ENCODE assay signal across 1 fruit fly cellular context in the genomic region with DNA sequence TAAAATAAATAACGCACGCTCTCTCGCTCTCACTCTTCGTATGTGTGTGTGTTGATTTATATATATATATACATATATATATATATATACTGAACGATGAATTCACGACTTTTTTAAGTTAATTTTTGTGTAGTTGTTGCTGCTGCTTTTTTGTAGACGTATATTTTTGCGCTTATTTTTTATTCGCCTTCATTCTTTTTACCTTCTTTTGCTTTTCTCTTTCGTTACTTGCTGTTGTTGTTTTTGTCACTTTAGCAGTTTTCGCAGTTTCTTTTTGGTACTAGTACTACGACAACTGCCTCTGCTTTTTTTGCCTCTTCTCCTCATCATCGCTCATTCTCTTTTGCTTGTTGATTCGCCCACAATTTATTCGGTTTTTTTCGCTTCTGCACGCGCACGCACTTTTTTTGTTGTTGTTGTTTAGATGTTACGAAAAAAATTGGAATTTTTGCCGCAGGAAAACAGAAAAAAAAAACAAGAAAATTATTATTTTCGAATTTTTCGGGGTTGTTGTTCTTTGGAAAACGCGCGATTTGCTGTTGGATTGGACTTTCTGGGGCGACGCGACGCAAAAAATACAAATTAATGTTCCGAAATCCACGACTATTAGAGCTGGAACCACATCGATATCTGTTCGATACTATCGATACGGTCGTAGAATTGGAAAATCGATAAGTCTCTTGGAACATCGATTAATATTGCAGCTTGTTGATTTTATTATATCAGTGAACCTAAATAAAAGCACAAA.
A peak's percentile ranks its signal among the peaks of the same experiment; 100 is the strongest.
TF ChIP-seq lines count a peak whose summit lies in the region.

A gene (minus strand): TSS at position 632 of the 748 bp plus-strand sequence.
A gene (plus strand): TSS at position 707 of the 748 bp plus-strand sequence.

TF ChIP-seq in whole organism, embryonic, 481 proteins besides CTCF, POLR2A, EP300 and RAD21 (continued from another document and continues in another):
- TF ChIP-seq Ravus (GFP tag; IDR thresholded peaks at IDR 0.05; lab: Robert Waterston, UW), result no peak
- no peak for TF ChIP-seq D19A (tag; optimal IDR thresholded peaks at IDR 0.05; lab: Kevin White, UChicago)
- peak; percentile 7 for TF ChIP-seq corto (GFP tag; optimal IDR thresholded peaks at IDR 0.05; lab: Kevin White, UChicago)
- no peak for TF ChIP-seq hth (optimal IDR thresholded peaks at IDR 0.05; lab: Kevin White, UChicago)
- peak; percentile 31 for TF ChIP-seq Ets97D (GFP tag; optimal IDR thresholded peaks at IDR 0.05; lab: Kevin White, UChicago)
- TF ChIP-seq slou (GFP tag; optimal IDR thresholded peaks at IDR 0.05; lab: Kevin White, UChicago), result no peak
- no peak for TF ChIP-seq cwo (GFP tag; optimal IDR thresholded peaks at IDR 0.05; lab: Kevin White, UChicago)
- peak; percentile 19; the same call in 1 of the 2 replicates for TF ChIP-seq Rfx (GFP tag; IDR thresholded peaks at IDR 0.05; lab: Robert Waterston, UW)
- TF ChIP-seq chm (GFP tag; IDR thresholded peaks at IDR 0.05; lab: Robert Waterston, UW), result no peak
- no peak for TF ChIP-seq CG17568 (GFP tag; optimal IDR thresholded peaks at IDR 0.05; lab: Kevin White, UChicago)
- TF ChIP-seq wdn (GFP tag; IDR thresholded peaks at IDR 0.05; lab: Robert Waterston, UW), result no peak
- TF ChIP-seq sna (GFP tag; IDR thresholded peaks at IDR 0.05; lab: Robert Waterston, UW; ENCODE audit: partially characterized antibody), result peak; percentile 85
- peak; percentile 1 for TF ChIP-seq zen (tag; optimal IDR thresholded peaks at IDR 0.05; lab: Kevin White, UChicago)
- TF ChIP-seq CG4360 (GFP tag; IDR thresholded peaks at IDR 0.05; lab: Robert Waterston, UW), result peak; percentile 61
- no peak for TF ChIP-seq CG6683 (GFP tag; optimal IDR thresholded peaks at IDR 0.05; lab: Kevin White, UChicago)
- no peak for TF ChIP-seq CG4424 (GFP tag; optimal IDR thresholded peaks at IDR 0.05; lab: Kevin White, UChicago)
- no peak for TF ChIP-seq onecut (GFP tag; IDR thresholded peaks at IDR 0.05; lab: Robert Waterston, UW)
- TF ChIP-seq Lhr (GFP tag; optimal IDR thresholded peaks at IDR 0.05; lab: Kevin White, UChicago), result no peak
- TF ChIP-seq CG1024 (GFP tag; IDR thresholded peaks at IDR 0.05; lab: Robert Waterston, UW), result no peak
- TF ChIP-seq inv (GFP tag; IDR thresholded peaks at IDR 0.05; lab: Robert Waterston, UW; ENCODE audit: partially characterized antibody), result peak; percentile 89
- TF ChIP-seq ab (GFP tag; optimal IDR thresholded peaks at IDR 0.05; lab: Kevin White, UChicago), result no peak
- peak; percentile 34 for TF ChIP-seq CG10267 (tag; optimal IDR thresholded peaks at IDR 0.05; lab: Kevin White, UChicago)
- TF ChIP-seq CG12659 (GFP tag; optimal IDR thresholded peaks at IDR 0.05; lab: Kevin White, UChicago), result peak; percentile 49
- TF ChIP-seq mld (GFP tag; IDR thresholded peaks at IDR 0.05; lab: Robert Waterston, UW; ENCODE audit: partially characterized antibody), result peak; percentile 80; the same call in 2 of the 3 replicates
- no peak for TF ChIP-seq ewg (GFP tag; optimal IDR thresholded peaks at IDR 0.05; lab: Kevin White, UChicago)
- TF ChIP-seq CG6791 (GFP tag; IDR thresholded peaks at IDR 0.05; lab: Robert Waterston, UW; ENCODE audit: partially characterized antibody), result peak; percentile 91
- TF ChIP-seq jigr1 (GFP tag; IDR thresholded peaks at IDR 0.05; lab: Robert Waterston, UW), result no peak
- peak; percentile 15 for TF ChIP-seq Dp (GFP tag; optimal IDR thresholded peaks at IDR 0.05; lab: Kevin White, UChicago)
- peak; percentile 88 for TF ChIP-seq CG13287 (GFP tag; IDR thresholded peaks at IDR 0.05; lab: Robert Waterston, UW; ENCODE audit: partially characterized antibody)
- no peak for TF ChIP-seq CG8359 (GFP tag; optimal IDR thresholded peaks at IDR 0.05; lab: Kevin White, UChicago; ENCODE audit: borderline replicate concordance)
- no peak for TF ChIP-seq CG11247 (GFP tag; IDR thresholded peaks at IDR 0.05; lab: Robert Waterston, UW)
- no peak for TF ChIP-seq CG9876 (GFP tag; optimal IDR thresholded peaks at IDR 0.05; lab: Kevin White, UChicago)
- TF ChIP-seq ara (GFP tag; IDR thresholded peaks at IDR 0.05; lab: Robert Waterston, UW), result no peak
- no peak for TF ChIP-seq CG11723 (GFP tag; optimal IDR thresholded peaks at IDR 0.05; lab: Kevin White, UChicago)
- no peak for TF ChIP-seq Atf6 (GFP tag; IDR thresholded peaks at IDR 0.05; lab: Robert Waterston, UW)
- peak; percentile 24 for TF ChIP-seq gro (GFP tag; optimal IDR thresholded peaks at IDR 0.05; lab: Kevin White, UChicago)
- peak; percentile 90; the same call in 1 of the 2 replicates for TF ChIP-seq amos (GFP tag; IDR thresholded peaks at IDR 0.05; lab: Robert Waterston, UW; ENCODE audit: partially characterized antibody)
- TF ChIP-seq ranshi (GFP tag; IDR thresholded peaks at IDR 0.05; lab: Robert Waterston, UW), result no peak
- peak; percentile 15 for TF ChIP-seq CG18599 (GFP tag; optimal IDR thresholded peaks at IDR 0.05; lab: Kevin White, UChicago)
- TF ChIP-seq CG17328 (GFP tag; IDR thresholded peaks at IDR 0.05; lab: Robert Waterston, UW), result no peak
- TF ChIP-seq al (GFP tag; IDR thresholded peaks at IDR 0.05; lab: Robert Waterston, UW), result no peak
- TF ChIP-seq fd3F (GFP tag; optimal IDR thresholded peaks at IDR 0.05; lab: Kevin White, UChicago), result no peak
- TF ChIP-seq CG3847 (GFP tag; IDR thresholded peaks at IDR 0.05; lab: Robert Waterston, UW), result no peak
- TF ChIP-seq tx (GFP tag; optimal IDR thresholded peaks at IDR 0.05; lab: Kevin White, UChicago), result no peak
- TF ChIP-seq CG11560 (tag; IDR thresholded peaks at IDR 0.05; lab: Robert Waterston, UW), result no peak
- no peak for TF ChIP-seq CG43689 (GFP tag; IDR thresholded peaks at IDR 0.05; lab: Robert Waterston, UW)
- peak; percentile 5 for TF ChIP-seq CG30403 (GFP tag; optimal IDR thresholded peaks at IDR 0.05; lab: Kevin White, UChicago)
- TF ChIP-seq Dbx (GFP tag; IDR thresholded peaks at IDR 0.05; lab: Robert Waterston, UW), result peak; percentile 35; the same call in 1 of the 3 replicates
- TF ChIP-seq CG2129 (GFP tag; IDR thresholded peaks at IDR 0.05; lab: Robert Waterston, UW; ENCODE audit: partially characterized antibody), result peak; percentile 77
- TF ChIP-seq Poxn (GFP tag; IDR thresholded peaks at IDR 0.05; lab: Robert Waterston, UW), result no peak
- TF ChIP-seq Dref (GFP tag; IDR thresholded peaks at IDR 0.05; lab: Robert Waterston, UW), result peak; percentile 82
- TF ChIP-seq Oli (tag; optimal IDR thresholded peaks at IDR 0.05; lab: Kevin White, UChicago), result no peak
- no peak for TF ChIP-seq Ada2b (GFP tag; IDR thresholded peaks at IDR 0.05; lab: Robert Waterston, UW)
- TF ChIP-seq CG15601 (tag; optimal IDR thresholded peaks at IDR 0.05; lab: Kevin White, UChicago), result no peak
- TF ChIP-seq CG12071 (GFP tag; optimal IDR thresholded peaks at IDR 0.05; lab: Kevin White, UChicago), result no peak
- peak; percentile 26 for TF ChIP-seq CG13624 (GFP tag; optimal IDR thresholded peaks at IDR 0.05; lab: Kevin White, UChicago)
- peak; percentile 32 for TF ChIP-seq her (GFP tag; optimal IDR thresholded peaks at IDR 0.05; lab: Kevin White, UChicago)
- peak; percentile 20 for TF ChIP-seq CG13296 (GFP tag; optimal IDR thresholded peaks at IDR 0.05; lab: Kevin White, UChicago)
- TF ChIP-seq hb (GFP tag; IDR thresholded peaks at IDR 0.05; lab: Robert Waterston, UW; ENCODE audit: partially characterized antibody), result peak; percentile 91
- TF ChIP-seq so (GFP tag; IDR thresholded peaks at IDR 0.05; lab: Robert Waterston, UW), result no peak
- TF ChIP-seq Dek (tag; optimal IDR thresholded peaks at IDR 0.05; lab: Kevin White, UChicago), result no peak
- TF ChIP-seq CG7745 (tag; optimal IDR thresholded peaks at IDR 0.05; lab: Kevin White, UChicago), result no peak
- peak; percentile 81 for TF ChIP-seq CG7963 (GFP tag; IDR thresholded peaks at IDR 0.05; lab: Robert Waterston, UW; ENCODE audit: partially characterized antibody)
- peak; percentile 18 for TF ChIP-seq nerfin-1 (tag; optimal IDR thresholded peaks at IDR 0.05; lab: Kevin White, UChicago)
- TF ChIP-seq CG2875 (GFP tag; optimal IDR thresholded peaks at IDR 0.05; lab: Kevin White, UChicago), result no peak
- peak; percentile 90 for TF ChIP-seq CG34224 (GFP tag; IDR thresholded peaks at IDR 0.05; lab: Robert Waterston, UW; ENCODE audit: partially characterized antibody)
- peak; percentile 92 for TF ChIP-seq psq (GFP tag; optimal IDR thresholded peaks at IDR 0.05; lab: Kevin White, UChicago)
- peak; percentile 8 for TF ChIP-seq CG8924 (tag; optimal IDR thresholded peaks at IDR 0.05; lab: Kevin White, UChicago)
- no peak for TF ChIP-seq dpn (GFP tag; optimal IDR thresholded peaks at IDR 0.05; lab: Kevin White, UChicago)
- no peak for TF ChIP-seq Vsx1 (GFP tag; optimal IDR thresholded peaks at IDR 0.05; lab: Kevin White, UChicago)
- peak; percentile 88 for TF ChIP-seq hbn (GFP tag; IDR thresholded peaks at IDR 0.05; lab: Robert Waterston, UW; ENCODE audit: partially characterized antibody)
- TF ChIP-seq CG18262 (tag; optimal IDR thresholded peaks at IDR 0.05; lab: Kevin White, UChicago), result no peak
- TF ChIP-seq CG13775 (GFP tag; optimal IDR thresholded peaks at IDR 0.05; lab: Kevin White, UChicago), result no peak
- no peak for TF ChIP-seq aop (GFP tag; IDR thresholded peaks at IDR 0.05; lab: Robert Waterston, UW)
- peak in 1 of 3 experiments; percentile 53 for TF ChIP-seq Stat92E (GFP tag; optimal IDR thresholded peaks at IDR 0.05; lab: Kevin White, UChicago)
- TF ChIP-seq CG13894 (tag; optimal IDR thresholded peaks at IDR 0.05; lab: Kevin White, UChicago), result peak; percentile 22
- no peak for TF ChIP-seq slp2 (GFP tag; optimal IDR thresholded peaks at IDR 0.05; lab: Kevin White, UChicago)
- TF ChIP-seq wor (GFP tag; IDR thresholded peaks at IDR 0.05; lab: Robert Waterston, UW), result no peak
- TF ChIP-seq pita (GFP tag; optimal IDR thresholded peaks at IDR 0.05; lab: Kevin White, UChicago), result no peak
- TF ChIP-seq ac (GFP tag; optimal IDR thresholded peaks at IDR 0.05; lab: Kevin White, UChicago), result no peak
- TF ChIP-seq CG1647 (GFP tag; optimal IDR thresholded peaks at IDR 0.05; lab: Kevin White, UChicago), result no peak
- TF ChIP-seq br (optimal IDR thresholded peaks at IDR 0.05; lab: Kevin White, UChicago), result no peak
- TF ChIP-seq CG5245 (GFP tag; optimal IDR thresholded peaks at IDR 0.05; lab: Kevin White, UChicago), result no peak
- TF ChIP-seq Blimp-1 (GFP tag; optimal IDR thresholded peaks at IDR 0.05; lab: Kevin White, UChicago), result no peak
- TF ChIP-seq chinmo (GFP tag; IDR thresholded peaks at IDR 0.05; lab: Robert Waterston, UW; ENCODE audit: partially characterized antibody), result peak; percentile 82; the same call in 1 of the 4 replicates
- no peak for TF ChIP-seq TFAM (GFP tag; optimal IDR thresholded peaks at IDR 0.05; lab: Kevin White, UChicago)
- TF ChIP-seq nmo (GFP tag; optimal IDR thresholded peaks at IDR 0.05; lab: Kevin White, UChicago), result peak; percentile 45
- TF ChIP-seq ci (GFP tag; IDR thresholded peaks at IDR 0.05; lab: Robert Waterston, UW), result no peak
- TF ChIP-seq CG15514 (GFP tag; optimal IDR thresholded peaks at IDR 0.05; lab: Kevin White, UChicago), result no peak
- TF ChIP-seq HLH4C (GFP tag; IDR thresholded peaks at IDR 0.05; lab: Robert Waterston, UW; ENCODE audit: partially characterized antibody), result peak; percentile 91
- no peak for TF ChIP-seq NC2β (GFP tag; optimal IDR thresholded peaks at IDR 0.05; lab: Kevin White, UChicago)
- TF ChIP-seq nerfin-2 (GFP tag; IDR thresholded peaks at IDR 0.05; lab: Robert Waterston, UW; ENCODE audit: partially characterized antibody), result peak; percentile 84
- TF ChIP-seq zf30C (GFP tag; optimal IDR thresholded peaks at IDR 0.05; lab: Kevin White, UChicago), result no peak
- TF ChIP-seq pfk (GFP tag; optimal IDR thresholded peaks at IDR 0.05; lab: Kevin White, UChicago), result no peak
- TF ChIP-seq caup (GFP tag; optimal IDR thresholded peaks at IDR 0.05; lab: Kevin White, UChicago; ENCODE audit: severe bottlenecking), result peak; percentile 12
- 0 out of 2 replicates have a peak, but pooled peaks have one; percentile 33 for TF ChIP-seq rib (GFP tag; IDR thresholded peaks at IDR 0.05; lab: Robert Waterston, UW)
- no peak for TF ChIP-seq sc (optimal IDR thresholded peaks at IDR 0.05; lab: Kevin White, UChicago)
- no peak for TF ChIP-seq sc (GFP tag; optimal IDR thresholded peaks at IDR 0.05; lab: Kevin White, UChicago)
- TF ChIP-seq Doc3 (GFP tag; IDR thresholded peaks at IDR 0.05; lab: Robert Waterston, UW; ENCODE audit: partially characterized antibody), result peak; percentile 85
- peak; percentile 12 for TF ChIP-seq stwl (tag; optimal IDR thresholded peaks at IDR 0.05; lab: Kevin White, UChicago)
- peak in 1 of 2 experiments; percentile 85 for TF ChIP-seq insv (GFP tag; optimal IDR thresholded peaks at IDR 0.05; lab: Kevin White, UChicago)
- TF ChIP-seq CG14710 (tag; optimal IDR thresholded peaks at IDR 0.05; lab: Kevin White, UChicago), result peak; percentile 52
- TF ChIP-seq sisA (GFP tag; IDR thresholded peaks at IDR 0.05; lab: Robert Waterston, UW), result no peak
- TF ChIP-seq Sin3A (optimal IDR thresholded peaks at IDR 0.05; lab: Kevin White, UChicago), result peak; percentile 15
- TF ChIP-seq CG6765 (GFP tag; optimal IDR thresholded peaks at IDR 0.05; lab: Kevin White, UChicago), result no peak
- TF ChIP-seq lilli (GFP tag; optimal IDR thresholded peaks at IDR 0.05; lab: Kevin White, UChicago), result peak; percentile 27
- TF ChIP-seq sug (tag; optimal IDR thresholded peaks at IDR 0.05; lab: Kevin White, UChicago), result no peak
- TF ChIP-seq Bgb (GFP tag; IDR thresholded peaks at IDR 0.05; lab: Robert Waterston, UW; ENCODE audit: partially characterized antibody), result peak; percentile 89
- TF ChIP-seq sr (GFP tag; IDR thresholded peaks at IDR 0.05; lab: Robert Waterston, UW), result 0 out of 3 replicates have a peak, but pooled peaks have one; percentile 18
- TF ChIP-seq CG8290 (GFP tag; optimal IDR thresholded peaks at IDR 0.05; lab: Kevin White, UChicago), result peak; percentile 59
- peak in 1 of 2 experiments; percentile 83 for TF ChIP-seq CG8290 (tag; optimal IDR thresholded peaks at IDR 0.05; lab: Kevin White, UChicago)
- TF ChIP-seq seq (GFP tag; IDR thresholded peaks at IDR 0.05; lab: Robert Waterston, UW), result peak; percentile 26; the same call in 1 of the 2 replicates
- no peak for TF ChIP-seq peb (GFP tag; IDR thresholded peaks at IDR 0.05; lab: Robert Waterston, UW)
- peak; percentile 8 for TF ChIP-seq CG2120 (GFP tag; optimal IDR thresholded peaks at IDR 0.05; lab: Kevin White, UChicago)
- TF ChIP-seq CG2116 (GFP tag; optimal IDR thresholded peaks at IDR 0.05; lab: Kevin White, UChicago), result peak; percentile 78
- no peak for TF ChIP-seq Nf-YC (tag; optimal IDR thresholded peaks at IDR 0.05; lab: Kevin White, UChicago)
- TF ChIP-seq CG32532 (GFP tag; IDR thresholded peaks at IDR 0.05; lab: Robert Waterston, UW), result no peak
- no peak for TF ChIP-seq Dip3 (GFP tag; optimal IDR thresholded peaks at IDR 0.05; lab: Kevin White, UChicago)
- TF ChIP-seq vvl (GFP tag; IDR thresholded peaks at IDR 0.05; lab: Robert Waterston, UW), result peak; percentile 40; the same call in 1 of the 2 replicates
- peak; percentile 10 for TF ChIP-seq cg (GFP tag; optimal IDR thresholded peaks at IDR 0.05; lab: Kevin White, UChicago)
